Fruit fly (Drosophila melanogaster) whole organism: ENCODE results near the gene CG9577.

Experiments used
- CG8478 ChIP-seq: fragments of >200 bp; optimal IDR thresholded peaks from 2 replicates; lab custom pipeline; 2018; ENCODE audit warnings: inconsistent platforms
- Dll ChIP-seq: fragments of >200 bp; optimal IDR thresholded peaks from 2 replicates; lab custom pipeline; 2017
- EcR ChIP-seq, 2 experiments: fragments of >200 bp; optimal IDR thresholded peaks; 2 replicates each; lab custom pipeline; 2017; ENCODE audit warnings: missing biosample characterization in 2 of 2, missing genetic modification characterization in 2 of 2, missing genetic modification reagents in 2 of 2
- psq ChIP-seq: fragments of >200 bp; optimal IDR thresholded peaks from 2 replicates; lab custom pipeline; 2017
- usp ChIP-seq: fragments of >200 bp; optimal IDR thresholded peaks from 2 replicates; lab custom pipeline; 2017; ENCODE audit warnings: missing biosample characterization, missing genetic modification characterization, mixed read lengths

- no peak for TF ChIP-seq psq (lab: Kevin White, UChicago)
- TF ChIP-seq usp (GFP tag; lab: Kevin White, UChicago), result no peak
- no peak for TF ChIP-seq Dll (lab: Kevin White, UChicago)
- TF ChIP-seq EcR (GFP tag; optimal IDR thresholded peaks at IDR 0.05; lab: Kevin White, UChicago), result no peak
- no peak for TF ChIP-seq CG8478 (lab: Kevin White, UChicago)
Measured at dm6 chrX:20140710-20141109, 25.8 kb upstream of the CG9577 start, which contains the start of gene CG34332.
